Worm (Caenorhabditis elegans) whole organism, midembryonic: Measurements from ENCODE around the gene pat-6.

Experiments
- T22C8.4 ChIP-seq: fragments of 200-800 bp; sonication (Bioruptor generic); IDR thresholded peaks from 2 replicates; pipeline ENCODE4 v1.3.6; 2022; ENCODE audit warnings: missing genetic modification characterization, missing compliant biosample characterization
- cog-1 ChIP-seq: sonication (generic microtip); optimal IDR thresholded peaks from 2 replicates; lab custom pipeline; 2016; ENCODE audit warnings: missing genetic modification characterization, missing compliant biosample characterization
- flt-1 ChIP-seq: fragments of 200-800 bp; sonication (Bioruptor generic); IDR thresholded peaks from 2 replicates; pipeline ENCODE4 v1.3.6; 2022; ENCODE audit warnings: missing genetic modification characterization, missing compliant biosample characterization
- klf-2 ChIP-seq: fragments of 200-800 bp; sonication (Bioruptor generic); conservative IDR thresholded peaks from 2 replicates; pipeline ENCODE4 v1.3.6; 2022; ENCODE audit warnings: missing genetic modification reagents, missing genetic modification characterization, missing compliant biosample characterization
- med-1 ChIP-seq: sonication (generic microtip); optimal IDR thresholded peaks from 2 replicates; lab custom pipeline; 2017; ENCODE audit warnings: missing genetic modification characterization, mild to moderate bottlenecking, missing compliant biosample characterization, antibody characterized with exemption, missing genetic modification reagents; ENCODE audit not compliant: insufficient read depth
- ref-1 ChIP-seq: fragments of 200-800 bp; sonication (Bioruptor generic); conservative IDR thresholded peaks from 2 replicates; pipeline ENCODE4 v1.3.6; 2022; ENCODE audit warnings: missing genetic modification reagents, missing genetic modification characterization, missing compliant biosample characterization
- tab-1 ChIP-seq: fragments of 200-800 bp; sonication (Bioruptor generic); IDR thresholded peaks from 2 replicates; pipeline ENCODE4 v1.3.6; 2022; ENCODE audit warnings: missing genetic modification characterization, missing compliant biosample characterization
- ztf-23 ChIP-seq: fragments of 200-800 bp; sonication (Bioruptor generic); IDR thresholded peaks from 2 replicates; pipeline ENCODE4 v1.3.6; 2022; ENCODE audit warnings: missing genetic modification reagents, missing genetic modification characterization, missing compliant biosample characterization
- ztf-29 ChIP-seq: fragments of 200-800 bp; sonication (Bioruptor generic); IDR thresholded peaks from 2 replicates; pipeline ENCODE4 v1.3.6; 2022; ENCODE audit warnings: missing genetic modification reagents, missing genetic modification characterization, missing compliant biosample characterization

Gene pat-6

DNA sequence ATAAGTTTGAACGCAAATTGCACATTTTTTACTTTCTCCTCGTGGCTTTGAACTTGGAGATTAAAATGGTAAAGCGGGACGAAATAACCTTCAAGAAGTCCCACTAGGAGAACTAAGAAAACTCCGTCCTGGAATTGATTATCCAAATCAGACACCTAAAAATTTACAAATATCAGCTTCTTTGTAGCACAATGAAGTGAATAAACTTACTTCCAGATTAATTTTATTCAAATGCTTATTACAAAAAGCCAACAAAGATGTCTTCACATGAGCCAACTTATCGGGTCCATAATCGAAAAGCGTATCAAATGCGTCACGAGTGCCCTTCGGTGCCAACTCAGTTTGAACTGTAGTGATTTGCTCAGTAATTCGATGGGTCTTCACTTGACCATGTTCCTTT, 1.6 kb downstream of the pat-6 start:
- TF ChIP-seq ref-1 (GFP tag; lab: Robert Waterston, UW) = no peak
- no peak for TF ChIP-seq ztf-23 (GFP tag; lab: Robert Waterston, UW)
- TF ChIP-seq ztf-29 (GFP tag; lab: Robert Waterston, UW) = no peak
- no peak for TF ChIP-seq med-1 (GFP tag; lab: Kevin White, UChicago)
- TF ChIP-seq tab-1 = no peak
- TF ChIP-seq cog-1 (tag; lab: Kevin White, UChicago) = no peak
- no peak for TF ChIP-seq flt-1 (GFP tag; lab: Robert Waterston, UW)
- no peak for TF ChIP-seq klf-2
- no peak for TF ChIP-seq T22C8.4 (GFP tag; lab: Robert Waterston, UW)

DNA sequence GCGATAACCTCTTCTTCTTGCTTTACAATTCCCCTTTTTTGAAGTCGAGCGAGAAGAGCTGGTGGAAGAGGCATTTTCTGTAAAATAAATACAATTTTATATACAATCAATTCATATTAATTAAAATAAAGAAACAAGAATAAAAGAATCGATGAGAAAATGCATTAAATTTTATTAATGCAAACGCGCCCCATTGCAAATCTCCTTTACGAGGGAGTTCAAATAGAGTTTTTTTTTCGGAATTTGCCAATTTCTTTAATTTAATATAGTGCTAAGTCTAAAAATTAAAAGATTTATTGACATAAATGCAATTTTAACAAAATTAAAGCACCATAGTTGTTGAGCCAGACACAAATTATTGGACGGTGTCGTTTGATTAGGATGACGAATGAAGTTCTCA, 2.4 kb downstream of the pat-6 start, which contains the start of gene pqbp-1.1:
TSS of gene pqbp-1.1 (minus strand) at position 77 of the 400 bp plus-strand sequence.
- TF ChIP-seq ztf-23 (GFP tag; lab: Robert Waterston, UW) (no peak), cog-1 (tag; lab: Kevin White, UChicago) (no peak), ztf-29 (GFP tag; lab: Robert Waterston, UW) (no peak), flt-1 (GFP tag; lab: Robert Waterston, UW) (0 out of 2 replicates have a peak, but pooled peaks have one; percentile 59), ref-1 (GFP tag; lab: Robert Waterston, UW) (no peak), klf-2 (no peak), tab-1 (no peak), med-1 (GFP tag; lab: Kevin White, UChicago) (no peak), T22C8.4 (GFP tag; lab: Robert Waterston, UW) (peak; percentile 42; the same call in 1 of the 2 replicates)

DNA sequence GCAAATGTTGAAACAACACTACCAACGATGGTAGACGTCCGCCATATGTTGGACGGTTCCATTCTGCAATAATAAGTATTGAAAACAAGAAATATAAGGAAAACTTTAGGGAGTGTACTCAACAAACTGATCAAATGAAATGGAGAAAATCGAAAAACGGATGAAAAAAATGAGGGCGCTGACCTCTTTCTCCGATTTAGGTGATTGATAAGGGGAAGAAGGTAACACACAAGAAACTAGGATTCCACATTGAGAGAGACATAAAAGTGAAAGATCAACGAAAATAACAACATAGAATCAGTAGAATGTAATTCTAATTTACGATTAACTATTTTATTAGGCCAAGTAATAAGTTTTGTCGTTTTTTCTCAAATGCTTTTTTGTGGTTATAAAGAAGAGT, 4.9 kb downstream of the pat-6 start, which contains the start of gene dpy-9:
TSS of gene dpy-9 (minus strand) at position 63 of the 400 bp plus-strand sequence.
- TF ChIP-seq ref-1 (GFP tag; lab: Robert Waterston, UW) = no peak
- no peak for TF ChIP-seq med-1 (GFP tag; lab: Kevin White, UChicago)
- no peak for TF ChIP-seq cog-1 (tag; lab: Kevin White, UChicago)
- no peak for TF ChIP-seq tab-1
- TF ChIP-seq flt-1 (GFP tag; lab: Robert Waterston, UW) = no peak
- TF ChIP-seq ztf-23 (GFP tag; lab: Robert Waterston, UW) = no peak
- no peak for TF ChIP-seq T22C8.4 (GFP tag; lab: Robert Waterston, UW)
- TF ChIP-seq klf-2 = no peak
- no peak for TF ChIP-seq ztf-29 (GFP tag; lab: Robert Waterston, UW)

DNA sequence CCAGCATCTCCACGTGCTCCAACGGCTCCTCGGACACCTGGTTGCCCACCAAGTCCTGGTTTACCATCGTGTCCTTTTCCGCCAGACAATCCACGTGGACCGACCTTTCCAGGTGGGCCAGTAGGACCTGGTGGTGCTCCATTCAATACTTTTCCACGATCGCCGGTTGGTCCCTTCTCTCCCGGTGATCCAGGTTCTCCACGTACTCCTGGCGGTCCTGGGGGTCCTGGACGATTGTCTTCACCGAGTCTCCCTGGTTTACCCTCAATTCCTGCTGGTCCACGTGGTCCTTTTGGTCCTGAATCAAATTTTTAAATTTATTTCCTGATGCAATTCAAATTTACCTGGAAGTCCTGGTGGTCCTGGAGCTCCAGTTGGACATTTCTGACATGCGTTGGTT, 5.7 kb downstream of the pat-6 start:
- TF ChIP-seq ref-1 (GFP tag; lab: Robert Waterston, UW) (no peak), ztf-23 (GFP tag; lab: Robert Waterston, UW) (no peak), tab-1 (no peak), ztf-29 (GFP tag; lab: Robert Waterston, UW) (no peak), flt-1 (GFP tag; lab: Robert Waterston, UW) (no peak), klf-2 (no peak), cog-1 (tag; lab: Kevin White, UChicago) (no peak), med-1 (GFP tag; lab: Kevin White, UChicago) (no peak), T22C8.4 (GFP tag; lab: Robert Waterston, UW) (no peak)

DNA sequence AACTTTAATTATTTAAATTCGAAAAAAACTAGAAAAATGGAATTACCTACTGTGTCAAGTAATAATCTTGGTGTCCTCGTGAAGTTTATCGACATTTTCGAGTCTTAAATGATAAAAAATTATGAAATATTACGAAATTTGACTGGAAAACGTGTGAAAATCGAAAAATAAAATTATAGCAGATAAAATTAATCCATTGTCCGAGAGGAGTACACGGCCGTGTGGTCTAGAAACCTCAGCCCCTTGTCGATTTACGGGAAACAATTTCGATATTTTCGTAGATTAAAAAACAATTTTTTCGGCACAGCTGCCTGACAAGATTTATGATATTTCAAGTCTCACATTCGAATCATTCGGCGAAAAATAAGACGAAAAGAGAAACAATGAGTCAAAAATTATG, 6.9 kb downstream of the pat-6 start, which contains the start of gene R02D3.8:
TSS of gene R02D3.8 (minus strand) at position 109 of the 400 bp plus-strand sequence.
- no peak for TF ChIP-seq ref-1 (GFP tag; lab: Robert Waterston, UW)

DNA sequence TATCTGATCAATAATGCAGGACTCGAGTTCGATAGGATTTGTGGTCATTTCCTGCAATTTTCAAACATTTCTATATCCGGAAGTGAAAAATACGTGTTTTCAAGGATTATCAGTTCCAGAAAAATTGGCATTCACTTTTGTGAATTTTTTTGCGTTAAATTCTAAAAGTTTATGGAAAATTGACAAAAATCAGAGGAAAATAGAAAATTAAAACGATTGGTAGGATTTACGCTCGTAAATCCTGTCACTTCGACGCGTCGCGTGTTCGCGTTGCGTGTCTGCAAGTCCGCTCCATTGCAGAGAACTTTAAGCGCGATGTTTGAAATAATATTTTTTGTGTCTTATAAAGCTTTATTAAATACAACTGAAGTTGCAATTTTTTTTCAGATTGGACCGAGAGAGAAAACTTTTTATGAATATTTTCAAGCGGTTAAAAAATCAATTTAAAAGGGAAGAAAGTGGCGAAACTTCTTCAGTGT, 8.6 kb downstream of the pat-6 start, which contains the start of gene rcat-1:
TSS of gene rcat-1 (minus strand) at position 51 of the 479 bp plus-strand sequence.
- TF ChIP-seq cog-1 (tag; lab: Kevin White, UChicago) = peak; percentile 63
- peak; percentile 51; the same call in 1 of the 2 replicates for TF ChIP-seq ztf-23 (GFP tag; lab: Robert Waterston, UW)
- TF ChIP-seq flt-1 (GFP tag; lab: Robert Waterston, UW) = peak; percentile 69
- no peak for TF ChIP-seq klf-2

DNA sequence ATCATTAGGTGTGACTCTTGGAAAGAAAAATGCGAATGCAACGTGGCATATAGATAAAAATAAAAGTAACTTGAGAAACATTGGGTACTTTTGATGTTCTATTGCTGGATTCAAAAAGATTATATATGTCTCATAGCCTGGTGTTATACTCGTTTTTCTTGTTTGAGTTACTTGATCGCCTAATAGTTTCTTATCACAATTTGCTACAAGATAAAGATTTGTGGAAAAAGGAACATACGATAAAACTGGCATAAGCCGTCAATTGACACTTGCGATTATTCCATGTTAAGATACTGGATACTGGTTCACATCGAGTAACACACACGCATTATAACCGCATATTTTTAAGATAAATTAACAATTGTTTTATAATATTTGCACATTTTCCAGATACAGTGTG, 11.6 kb downstream of the pat-6 start, which contains the start of gene grl-19:
TSS of gene grl-19 (minus strand) at position 101 of the 400 bp plus-strand sequence.
- TF ChIP-seq med-1 (GFP tag; lab: Kevin White, UChicago) (no peak), cog-1 (tag; lab: Kevin White, UChicago) (no peak), klf-2 (no peak), T22C8.4 (GFP tag; lab: Robert Waterston, UW) (no peak), tab-1 (no peak), ztf-29 (GFP tag; lab: Robert Waterston, UW) (no peak), ztf-23 (GFP tag; lab: Robert Waterston, UW) (no peak)

DNA sequence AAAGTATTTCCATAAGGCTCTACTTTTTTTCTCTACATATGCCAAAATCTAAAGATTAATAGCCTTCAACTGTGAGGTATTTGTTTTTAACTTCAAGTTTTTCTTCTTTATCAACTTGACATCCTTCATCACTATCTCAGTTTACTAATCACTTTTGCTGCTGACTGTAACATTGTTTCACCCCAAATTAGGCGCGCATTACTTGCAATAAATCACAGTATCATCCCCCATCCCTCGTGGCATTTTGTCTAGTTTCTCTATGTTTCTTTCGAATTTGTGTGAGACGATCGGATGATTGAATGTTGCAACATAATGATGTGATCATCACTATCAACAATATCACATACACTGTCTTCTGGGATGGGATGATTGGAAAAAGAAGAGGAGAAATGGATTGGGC, 16.5 kb downstream of the pat-6 start:
- TF ChIP-seq ztf-29 (GFP tag; lab: Robert Waterston, UW) = no peak
- TF ChIP-seq flt-1 (GFP tag; lab: Robert Waterston, UW) = no peak
- TF ChIP-seq ref-1 (GFP tag; lab: Robert Waterston, UW) = no peak
- no peak for TF ChIP-seq med-1 (GFP tag; lab: Kevin White, UChicago)
- no peak for TF ChIP-seq tab-1
- no peak for TF ChIP-seq T22C8.4 (GFP tag; lab: Robert Waterston, UW)
- no peak for TF ChIP-seq cog-1 (tag; lab: Kevin White, UChicago)
- TF ChIP-seq klf-2 = no peak
- TF ChIP-seq ztf-23 (GFP tag; lab: Robert Waterston, UW) = no peak

DNA sequence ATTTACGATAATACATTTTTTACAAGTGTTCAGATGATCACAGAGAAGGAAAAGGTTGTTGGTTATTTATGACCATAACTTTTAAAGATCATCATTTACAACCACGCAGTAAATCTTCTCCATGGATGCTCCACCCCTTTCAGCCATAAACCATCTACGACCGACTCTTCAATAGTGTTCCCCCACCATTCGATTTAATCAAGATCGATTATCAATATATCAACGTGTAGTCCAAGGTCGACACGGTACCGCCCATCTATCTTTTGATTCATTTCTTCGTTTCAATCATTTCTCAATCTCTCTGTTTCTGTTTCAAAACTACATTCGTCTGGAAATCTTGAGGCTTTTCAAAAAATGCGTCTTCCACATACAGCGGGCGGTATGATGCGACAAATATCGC, 19.2 kb downstream of the pat-6 start, which contains the start of gene aass-1:
TSS of gene aass-1 (plus strand) at position 301 of the 400 bp plus-strand sequence.
- TF ChIP-seq cog-1 (tag; lab: Kevin White, UChicago) (no peak), ztf-23 (GFP tag; lab: Robert Waterston, UW) (no peak), klf-2 (no peak), ref-1 (GFP tag; lab: Robert Waterston, UW) (no peak), med-1 (GFP tag; lab: Kevin White, UChicago) (no peak), ztf-29 (GFP tag; lab: Robert Waterston, UW) (no peak), T22C8.4 (GFP tag; lab: Robert Waterston, UW) (no peak), flt-1 (GFP tag; lab: Robert Waterston, UW) (no peak), tab-1 (no peak)
